Fruit fly (Drosophila melanogaster) whole organism, prepupa: ENCODE measurements around the gene CG3739.

ENCODE experiments used
- CG31627 ChIP-seq: fragments of 200-800 bp; sonication (Bioruptor generic); optimal IDR thresholded peaks from 3 replicates; lab custom pipeline; 2016; ENCODE audit warnings: missing biosample characterization, missing genetic modification characterization
- CG6276 ChIP-seq: fragments of 200-800 bp; sonication (Bioruptor generic); optimal IDR thresholded peaks from 2 replicates; lab custom pipeline; 2017; ENCODE audit warnings: missing biosample characterization, mild to moderate bottlenecking, missing genetic modification characterization
- Ets21C ChIP-seq: fragments of 200-800 bp; sonication (Bioruptor generic); optimal IDR thresholded peaks from 3 replicates; lab custom pipeline; 2016; ENCODE audit warnings: missing biosample characterization, missing genetic modification characterization
- Lpt ChIP-seq: fragments of 200-800 bp; sonication (Bioruptor generic); optimal IDR thresholded peaks from 3 replicates; lab custom pipeline; 2016; ENCODE audit warnings: missing biosample characterization, missing genetic modification characterization
- Met ChIP-seq: fragments of 200-800 bp; sonication (Bioruptor generic); optimal IDR thresholded peaks from 3 replicates; lab custom pipeline; 2016; ENCODE audit warnings: missing biosample characterization, missing genetic modification characterization
- Smox ChIP-seq: fragments of 200-800 bp; sonication (Bioruptor generic); optimal IDR thresholded peaks from 3 replicates; lab custom pipeline; 2016; ENCODE audit warnings: missing biosample characterization, missing genetic modification characterization
- dsx ChIP-seq: fragments of 200-800 bp; optimal IDR thresholded peaks from 3 replicates; lab custom pipeline; 2019; ENCODE audit warnings: missing biosample characterization, mild to moderate bottlenecking, missing genetic modification characterization, moderate library complexity; ENCODE audit not compliant: poor library complexity, severe bottlenecking
- esn ChIP-seq: fragments of 200-800 bp; sonication (Bioruptor generic); optimal IDR thresholded peaks from 2 replicates; lab custom pipeline; 2016; ENCODE audit warnings: missing biosample characterization, mild to moderate bottlenecking, missing genetic modification characterization, moderate library complexity
- lz ChIP-seq: fragments of 200-800 bp; sonication (Bioruptor generic); optimal IDR thresholded peaks from 3 replicates; lab custom pipeline; 2016; ENCODE audit warnings: missing biosample characterization, missing genetic modification characterization
- vri ChIP-seq: fragments of 200-800 bp; sonication (Bioruptor generic); optimal IDR thresholded peaks from 3 replicates; lab custom pipeline; 2016; ENCODE audit warnings: missing biosample characterization, mild to moderate bottlenecking, missing genetic modification characterization

- TF ChIP-seq Lpt (no peak), Met (GFP tag; lab: Kevin White, UChicago) (no peak), Smox (GFP tag; lab: Kevin White, UChicago) (no peak), lz (GFP tag; lab: Kevin White, UChicago) (no peak), CG6276 (no peak), Ets21C (GFP tag; lab: Kevin White, UChicago) (no peak), CG31627 (GFP tag; lab: Kevin White, UChicago) (no peak), vri (no peak), esn (no peak), dsx (GFP tag; lab: Kevin White, UChicago) (no peak)
These were observed 31.9 kb downstream of the CG3739 start, which contains the start of gene CG3517 for dm6 chr3R:19425099-19425498.
